Worm (Caenorhabditis elegans) whole organism, L2 larva: Measurements from ENCODE around the gene T25F10.1.

ENCODE experiments used
- blmp-1 ChIP-seq: sonication (generic microtip); optimal IDR thresholded peaks from 2 replicates; lab custom pipeline; 2017; ENCODE audit warnings: missing genetic modification characterization, mild to moderate bottlenecking, missing compliant biosample characterization, antibody characterized with exemption, moderate library complexity; ENCODE audit not compliant: insufficient read depth
- lin-13 ChIP-seq: fragments of 150-350 bp; optimal IDR thresholded peaks from 2 replicates; lab custom pipeline; 2014; ENCODE audit warnings: missing biosample characterization, missing genetic modification reagents, missing genetic modification characterization
- mdl-1 ChIP-seq, 2 experiments: fragments of 150-350 bp in 1 of 2; sonication (generic microtip) in 1 of 2; optimal IDR thresholded peaks; 2 replicates each; lab custom pipeline; 2017; ENCODE audit warnings: missing biosample characterization in 2 of 2, missing genetic modification characterization in 2 of 2
- nhr-10 ChIP-seq: sonication (generic microtip); optimal IDR thresholded peaks from 2 replicates; lab custom pipeline; 2017; ENCODE audit warnings: missing biosample characterization, missing genetic modification characterization
- nhr-11 ChIP-seq: fragments of 150-350 bp; optimal IDR thresholded peaks from 2 replicates; lab custom pipeline; 2014; ENCODE audit warnings: missing biosample characterization, missing genetic modification characterization
- unc-39 ChIP-seq: fragments of 150-350 bp; optimal IDR thresholded peaks from 2 replicates; lab custom pipeline; 2014; ENCODE audit warnings: missing biosample characterization, missing genetic modification characterization
- zag-1 ChIP-seq: fragments of 150-350 bp; optimal IDR thresholded peaks from 2 replicates; lab custom pipeline; 2014; ENCODE audit warnings: missing biosample characterization, missing genetic modification characterization
- ztf-11 ChIP-seq: sonication (generic microtip); optimal IDR thresholded peaks from 2 replicates; lab custom pipeline; 2017; ENCODE audit warnings: missing biosample characterization, missing genetic modification characterization

DNA sequence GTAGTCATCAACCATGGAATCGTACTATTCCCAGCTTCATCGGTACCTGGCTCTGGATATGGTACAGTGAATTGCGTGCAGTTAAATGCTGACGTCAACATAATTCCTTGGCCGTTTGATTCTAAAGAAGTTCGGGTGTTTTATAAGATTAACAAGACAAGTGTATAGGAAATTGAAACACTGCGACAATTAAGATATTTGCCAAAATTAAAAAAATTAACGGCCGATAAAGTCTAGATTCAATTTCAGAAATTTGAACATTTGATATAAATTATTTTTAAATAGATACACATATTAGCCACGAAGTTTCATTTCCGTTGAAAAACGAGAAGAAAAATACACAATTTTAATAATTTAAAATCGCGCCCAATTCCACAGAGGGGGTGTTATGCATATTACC lies 38.0 kb downstream of the T25F10.1 start, which contains the start of gene dmsr-12:
- TF ChIP-seq mdl-1 (tag; optimal IDR thresholded peaks at IDR 0.05; lab: Kevin White, UChicago) (no peak), zag-1 (no peak), ztf-11 (tag; lab: Kevin White, UChicago) (no peak), blmp-1 (tag; lab: Kevin White, UChicago) (no peak), unc-39 (tag; lab: Kevin White, UChicago) (no peak), lin-13 (no peak), nhr-10 (no peak), nhr-11 (tag; lab: Kevin White, UChicago) (no peak)
